Fruit fly (Drosophila melanogaster) whole organism, adult: ENCODE data around the gene COX7A.

ENCODE experiments used
- Clk ChIP-seq: fragments of 200-800 bp; sonication (Bioruptor generic); optimal IDR thresholded peaks from 2 replicates; lab custom pipeline; 2017; ENCODE audit warnings: missing biosample characterization, missing genetic modification characterization
- Crg-1 ChIP-seq: fragments of 200-800 bp; sonication (Bioruptor generic); optimal IDR thresholded peaks from 2 replicates; lab custom pipeline; 2016; ENCODE audit warnings: missing biosample characterization, missing genetic modification characterization

DNA sequence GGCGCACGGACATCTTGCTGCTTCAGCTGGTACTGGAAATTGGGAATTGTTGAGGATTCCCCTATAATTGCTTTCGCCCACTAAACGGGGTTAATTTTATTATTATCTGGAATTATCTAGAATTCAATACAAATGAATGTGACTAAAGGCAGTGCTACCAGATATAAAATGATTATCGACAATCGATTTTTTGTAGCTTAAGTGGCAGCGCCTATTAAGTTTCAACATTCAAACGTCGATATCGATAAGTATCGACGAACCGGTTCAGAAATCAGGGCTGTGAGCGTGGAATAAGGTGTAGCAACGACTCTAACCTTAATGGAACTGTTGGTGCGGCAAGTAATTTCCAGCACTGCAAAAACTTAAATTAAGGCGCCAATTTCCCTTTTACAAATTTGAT lies 35.7 kb downstream of the COX7A start, which contains the start of gene Sgt1:
- TF ChIP-seq Clk (GFP tag; lab: Kevin White, UChicago) (peak; percentile 41), Crg-1 (GFP tag; lab: Kevin White, UChicago) (peak; percentile 74)
